Fruit fly (Drosophila melanogaster) whole organism, embryonic: ENCODE data around the gene CG11370.

Experiments used
- BtbVII ChIP-seq: fragments of 200-800 bp; sonication (Bioruptor generic); optimal IDR thresholded peaks from 3 replicates; lab custom pipeline; 2017; ENCODE audit warnings: missing biosample characterization, mild to moderate bottlenecking, missing genetic modification characterization
- CG10543 ChIP-seq: fragments of 200-800 bp; sonication (Bioruptor generic); optimal IDR thresholded peaks from 3 replicates; lab custom pipeline; 2017; ENCODE audit warnings: missing biosample characterization, mild to moderate bottlenecking, missing genetic modification characterization, moderate library complexity
- CG12659 ChIP-seq: fragments of 200-800 bp; sonication (Bioruptor generic); optimal IDR thresholded peaks from 3 replicates; lab custom pipeline; 2017; ENCODE audit warnings: mild to moderate bottlenecking, missing biosample characterization, missing genetic modification reagents, missing genetic modification characterization
- CG13123 ChIP-seq: fragments of 200-800 bp; sonication (Bioruptor generic); optimal IDR thresholded peaks from 2 replicates; lab custom pipeline; 2016; ENCODE audit warnings: missing biosample characterization, missing genetic modification characterization
- CG14710 ChIP-seq: fragments of 200-800 bp; sonication (Bioruptor generic); optimal IDR thresholded peaks from 3 replicates; lab custom pipeline; 2019; ENCODE audit warnings: missing biosample characterization, mild to moderate bottlenecking, missing genetic modification characterization, moderate library complexity
- CG15073 ChIP-seq: fragments of 200-800 bp; sonication (Bioruptor generic); optimal IDR thresholded peaks from 2 replicates; lab custom pipeline; 2016; ENCODE audit warnings: missing biosample characterization, missing genetic modification characterization
- CG15601 ChIP-seq: fragments of 200-800 bp; sonication (Bioruptor generic); optimal IDR thresholded peaks from 3 replicates; lab custom pipeline; 2019; ENCODE audit warnings: missing biosample characterization, mild to moderate bottlenecking, missing genetic modification characterization, moderate library complexity
- CG18619 ChIP-seq: fragments of 200-800 bp; sonication (Bioruptor generic); optimal IDR thresholded peaks from 3 replicates; lab custom pipeline; 2017; ENCODE audit warnings: missing biosample characterization, mild to moderate bottlenecking, missing genetic modification characterization
- CG18764 ChIP-seq: fragments of 200-800 bp; sonication (Bioruptor generic); optimal IDR thresholded peaks from 3 replicates; lab custom pipeline; 2016; ENCODE audit warnings: missing biosample characterization, missing genetic modification characterization
- CG2199 ChIP-seq: fragments of 200-800 bp; sonication (Bioruptor generic); IDR thresholded peaks from 3 replicates; pipeline ENCODE4 v1.3.6; 2022; ENCODE audit warnings: missing biosample characterization, missing genetic modification characterization
- CG6791 ChIP-seq: fragments of 200-800 bp; sonication (Bioruptor generic); IDR thresholded peaks from 3 replicates; pipeline ENCODE4 v1.3.6; 2022; ENCODE audit warnings: missing biosample characterization, missing genetic modification characterization; ENCODE audit not compliant: partially characterized antibody
- CG8388 ChIP-seq: fragments of 200-800 bp; sonication (Bioruptor generic); optimal IDR thresholded peaks from 2 replicates; lab custom pipeline; 2019; ENCODE audit warnings: missing biosample characterization, mild to moderate bottlenecking, missing genetic modification characterization, moderate library complexity
- CTCF ChIP-seq: fragments of 200-800 bp; sonication (Bioruptor generic); optimal IDR thresholded peaks from 2 replicates; lab custom pipeline; 2017; ENCODE audit warnings: missing biosample characterization, mild to moderate bottlenecking, missing genetic modification characterization, moderate library complexity
- Camta ChIP-seq: fragments of 200-800 bp; sonication (Bioruptor generic); optimal IDR thresholded peaks from 2 replicates; lab custom pipeline; 2016; ENCODE audit warnings: missing biosample characterization, missing genetic modification characterization
- Dek ChIP-seq: fragments of 200-800 bp; sonication (Bioruptor generic); optimal IDR thresholded peaks from 3 replicates; lab custom pipeline; 2019; ENCODE audit warnings: missing biosample characterization, mild to moderate bottlenecking, missing genetic modification characterization, moderate library complexity
- GATAe ChIP-seq: fragments of 200-800 bp; sonication (Bioruptor generic); conservative IDR thresholded peaks from 2 replicates; pipeline ENCODE4 v1.3.6; 2022; ENCODE audit warnings: missing biosample characterization, missing genetic modification characterization
- Kr ChIP-seq: fragments of 200-800 bp; sonication (Bioruptor generic); optimal IDR thresholded peaks from 2 replicates; lab custom pipeline; 2017; ENCODE audit warnings: missing biosample characterization, mild to moderate bottlenecking, missing genetic modification characterization
- NfI ChIP-seq: fragments of 200-800 bp; sonication (Bioruptor generic); optimal IDR thresholded peaks from 3 replicates; lab custom pipeline; 2018; ENCODE audit warnings: missing biosample characterization, mild to moderate bottlenecking, missing genetic modification characterization, moderate library complexity
- Rfx ChIP-seq: fragments of 200-800 bp; sonication (Bioruptor generic); IDR thresholded peaks from 2 replicates; pipeline ENCODE4 v1.3.6; 2022; ENCODE audit warnings: missing biosample characterization, missing genetic modification characterization
- Sox102F ChIP-seq: fragments of 200-800 bp; sonication (Bioruptor generic); optimal IDR thresholded peaks from 2 replicates; lab custom pipeline; 2018; ENCODE audit warnings: missing biosample characterization, mild to moderate bottlenecking, missing genetic modification characterization, moderate library complexity
- bcd ChIP-seq: fragments of 200-800 bp; sonication (Bioruptor generic); optimal IDR thresholded peaks from 2 replicates; lab custom pipeline; 2017; ENCODE audit warnings: missing biosample characterization, mild to moderate bottlenecking, missing genetic modification characterization
- bigmax ChIP-seq: fragments of 200-800 bp; sonication (Bioruptor generic); optimal IDR thresholded peaks from 2 replicates; lab custom pipeline; 2018; ENCODE audit warnings: missing biosample characterization, mild to moderate bottlenecking, missing genetic modification characterization
- cad ChIP-seq: fragments of >200 bp; optimal IDR thresholded peaks from 2 replicates; lab custom pipeline; 2017; ENCODE audit warnings: missing biosample characterization, missing genetic modification characterization
- cato ChIP-seq: fragments of 200-800 bp; sonication (Bioruptor generic); optimal IDR thresholded peaks from 2 replicates; lab custom pipeline; 2016; ENCODE audit warnings: missing biosample characterization, missing genetic modification characterization, borderline replicate concordance
- chinmo ChIP-seq: fragments of 200-800 bp; sonication (Bioruptor generic); IDR thresholded peaks from 4 replicates; pipeline ENCODE4 v1.3.6; 2022; ENCODE audit warnings: missing biosample characterization, missing genetic modification characterization; ENCODE audit not compliant: partially characterized antibody
- crc ChIP-seq: fragments of 200-800 bp; sonication (Bioruptor generic); optimal IDR thresholded peaks from 2 replicates; lab custom pipeline; 2016; ENCODE audit warnings: missing biosample characterization, missing genetic modification characterization
- cwo ChIP-seq: fragments of 200-800 bp; sonication (Bioruptor generic); optimal IDR thresholded peaks from 3 replicates; lab custom pipeline; 2017; ENCODE audit warnings: missing biosample characterization, missing genetic modification characterization, mild to moderate bottlenecking, moderate library complexity, missing genetic modification reagents
- danr ChIP-seq: fragments of 200-800 bp; sonication (Bioruptor generic); IDR thresholded peaks from 2 replicates; pipeline ENCODE4 v1.3.6; 2022; ENCODE audit warnings: missing biosample characterization, missing genetic modification characterization
- dati ChIP-seq: fragments of 200-800 bp; sonication (Bioruptor generic); IDR thresholded peaks from 2 replicates; pipeline ENCODE4 v1.3.6; 2022; ENCODE audit warnings: missing biosample characterization, missing genetic modification characterization
- ewg ChIP-seq: fragments of 200-800 bp; sonication (Bioruptor generic); optimal IDR thresholded peaks from 3 replicates; lab custom pipeline; 2017; ENCODE audit warnings: mild to moderate bottlenecking, missing biosample characterization, missing genetic modification reagents, missing genetic modification characterization
- grn ChIP-seq: fragments of 200-800 bp; sonication (Bioruptor generic); optimal IDR thresholded peaks from 3 replicates; lab custom pipeline; 2017; ENCODE audit warnings: missing biosample characterization, missing genetic modification characterization
- nau ChIP-seq: fragments of 200-800 bp; sonication (Bioruptor generic); optimal IDR thresholded peaks from 3 replicates; lab custom pipeline; 2017; ENCODE audit warnings: missing biosample characterization, mild to moderate bottlenecking, missing genetic modification characterization, missing genetic modification reagents
- org-1 ChIP-seq: fragments of 200-800 bp; sonication (Bioruptor generic); optimal IDR thresholded peaks from 2 replicates; lab custom pipeline; 2017; ENCODE audit warnings: missing biosample characterization, missing genetic modification characterization
- ro ChIP-seq: fragments of 200-800 bp; sonication (Bioruptor generic); IDR thresholded peaks from 2 replicates; pipeline ENCODE4 v1.3.6; 2022; ENCODE audit warnings: missing biosample characterization, missing genetic modification characterization
- sens ChIP-seq: fragments of 200-800 bp; sonication (Bioruptor generic); peaks from one replicate; lab custom pipeline; 2016; ENCODE audit warnings: missing biosample characterization, missing genetic modification characterization
- seq ChIP-seq: fragments of 200-800 bp; sonication (Bioruptor generic); IDR thresholded peaks from 2 replicates; pipeline ENCODE4 v1.3.6; 2022; ENCODE audit warnings: missing biosample characterization, missing genetic modification characterization
- sna ChIP-seq: fragments of 200-800 bp; sonication (Bioruptor generic); IDR thresholded peaks from 2 replicates; pipeline ENCODE4 v1.3.6; 2022; ENCODE audit warnings: missing biosample characterization, missing genetic modification characterization; ENCODE audit not compliant: partially characterized antibody
- sqz ChIP-seq: fragments of 200-800 bp; sonication (Bioruptor generic); optimal IDR thresholded peaks from 3 replicates; lab custom pipeline; 2018; ENCODE audit warnings: missing biosample characterization, mild to moderate bottlenecking, missing genetic modification characterization

The CG11370 gene

dm6 chr3L:22671699-22672276, 40.2 kb upstream of the CG11370 start (continued):
- no peak for TF ChIP-seq cwo (GFP tag; lab: Kevin White, UChicago)
- TF ChIP-seq Sox102F (GFP tag; lab: Kevin White, UChicago), result no peak
- peak; percentile 1 for TF ChIP-seq BtbVII (GFP tag; lab: Kevin White, UChicago)
- no peak for TF ChIP-seq CG18619 (GFP tag; lab: Kevin White, UChicago)
- TF ChIP-seq ewg (GFP tag; lab: Kevin White, UChicago), result no peak
- TF ChIP-seq chinmo, result peak; percentile 59; the same call in 1 of the 4 replicates
- TF ChIP-seq bigmax (GFP tag; lab: Kevin White, UChicago), result no peak
- TF ChIP-seq cato (GFP tag; lab: Kevin White, UChicago), result no peak
- TF ChIP-seq CG12659, result no peak
- TF ChIP-seq NfI (GFP tag; lab: Kevin White, UChicago), result no peak
- TF ChIP-seq sens (GFP tag; lab: Kevin White, UChicago), result no peak
- TF ChIP-seq, all 482 proteins: peak for 18

- TF ChIP-seq grn (GFP tag; lab: Kevin White, UChicago) (peak; percentile 71), CG15073 (peak; percentile 73), CG8388 (GFP tag; lab: Kevin White, UChicago) (peak; percentile 75), Dek (tag; lab: Kevin White, UChicago) (no peak), CG2199 (GFP tag; lab: Robert Waterston, UW) (peak; percentile 70; the same call in 2 of the 3 replicates), org-1 (no peak), CG15601 (tag; lab: Kevin White, UChicago) (peak; percentile 83), CTCF (GFP tag; lab: Kevin White, UChicago) (peak; percentile 62), CG14710 (peak; percentile 11), Kr (GFP tag; lab: Kevin White, UChicago) (no peak), CG18764 (GFP tag; lab: Kevin White, UChicago) (no peak)
- TF ChIP-seq, all 482 proteins: peak for 7
Observed at dm6 chr3L:22680932-22681331, 31.0 kb upstream of the CG11370 start.

DNA sequence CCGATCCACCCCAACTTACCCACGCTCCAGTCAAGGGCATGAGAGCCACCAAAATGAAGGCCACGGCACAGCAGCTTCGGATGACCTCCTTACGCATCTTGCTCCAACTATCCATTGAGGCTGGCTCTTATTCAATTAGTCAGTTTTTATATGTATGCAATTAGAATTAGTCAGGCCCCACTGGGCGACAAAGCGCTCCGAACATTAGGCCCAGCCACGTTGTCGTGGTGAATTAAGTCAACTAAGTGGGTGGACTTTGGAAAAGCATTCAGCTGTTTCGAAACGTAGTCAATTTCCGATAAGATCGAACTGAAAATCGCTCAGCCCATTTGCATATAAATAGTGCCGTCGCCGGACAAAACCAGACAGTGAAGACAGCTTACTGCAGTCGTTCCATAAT, 25.0 kb upstream of the CG11370 start, which contains the start of the genes CG14455 and CG14456:
Gene CG14455, minus strand, starts transcription at position 101 of the 400 bp plus-strand sequence.
Gene CG14456, plus strand, starts transcription at position 236 of the 400 bp plus-strand sequence.
- TF ChIP-seq CG10543 (GFP tag; lab: Kevin White, UChicago), result no peak
- TF ChIP-seq sna (GFP tag; lab: Robert Waterston, UW), result no peak
- no peak for TF ChIP-seq CG13123 (GFP tag; lab: Kevin White, UChicago)
- no peak for TF ChIP-seq Camta
- TF ChIP-seq nau, result no peak
- no peak for TF ChIP-seq dati (GFP tag; lab: Robert Waterston, UW)
- TF ChIP-seq crc (GFP tag; lab: Kevin White, UChicago), result no peak
- TF ChIP-seq Rfx (GFP tag; lab: Robert Waterston, UW), result no peak
- TF ChIP-seq GATAe (GFP tag; lab: Robert Waterston, UW), result no peak
- no peak for TF ChIP-seq sqz
- no peak for TF ChIP-seq ro (GFP tag; lab: Robert Waterston, UW)
- TF ChIP-seq danr, result no peak
- no peak for TF ChIP-seq CG6791
- TF ChIP-seq BtbVII (GFP tag; lab: Kevin White, UChicago), result no peak
- no peak for TF ChIP-seq seq (GFP tag; lab: Robert Waterston, UW)
- no peak for TF ChIP-seq bcd
- TF ChIP-seq cad (GFP tag; lab: Kevin White, UChicago), result no peak
